Fruit fly (Drosophila melanogaster) whole organism, adult: Measurements from ENCODE around the gene polo.

Experiments
- CG11617 ChIP-seq: fragments of 200-800 bp; sonication (Bioruptor generic); optimal IDR thresholded peaks from 2 replicates; lab custom pipeline; 2017; ENCODE audit warnings: mild to moderate bottlenecking, missing biosample characterization, missing genetic modification reagents, missing genetic modification characterization
- CG14711 ChIP-seq: fragments of 200-800 bp; sonication (Bioruptor generic); optimal IDR thresholded peaks from 2 replicates; lab custom pipeline; 2018; ENCODE audit warnings: missing biosample characterization, mild to moderate bottlenecking, missing genetic modification characterization, moderate library complexity
- CG7101 ChIP-seq: fragments of 200-800 bp; sonication (Bioruptor generic); optimal IDR thresholded peaks from 2 replicates; lab custom pipeline; 2018; ENCODE audit warnings: missing biosample characterization, mild to moderate bottlenecking, missing genetic modification characterization, moderate library complexity
- Clk ChIP-seq: fragments of 200-800 bp; sonication (Bioruptor generic); optimal IDR thresholded peaks from 2 replicates; lab custom pipeline; 2017; ENCODE audit warnings: missing biosample characterization, missing genetic modification characterization
- Hr96 ChIP-seq: fragments of 200-800 bp; sonication (Bioruptor generic); optimal IDR thresholded peaks from 2 replicates; lab custom pipeline; 2016; ENCODE audit warnings: missing biosample characterization, missing genetic modification characterization
- bab1 ChIP-seq: fragments of 200-800 bp; sonication (Bioruptor generic); optimal IDR thresholded peaks from 3 replicates; lab custom pipeline; 2019; ENCODE audit warnings: missing biosample characterization, mild to moderate bottlenecking, missing genetic modification characterization, moderate library complexity
- cic ChIP-seq: fragments of 200-800 bp; sonication (Bioruptor generic); optimal IDR thresholded peaks from 2 replicates; lab custom pipeline; 2017; ENCODE audit warnings: missing biosample characterization, mild to moderate bottlenecking, missing genetic modification characterization, moderate library complexity
- kay ChIP-seq: fragments of 200-800 bp; sonication (Bioruptor generic); peaks from one replicate; lab custom pipeline; 2016; ENCODE audit warnings: missing biosample characterization, missing genetic modification characterization, borderline replicate concordance
- pad ChIP-seq: fragments of 200-800 bp; sonication (Bioruptor generic); optimal IDR thresholded peaks from 3 replicates; lab custom pipeline; 2017; ENCODE audit warnings: missing biosample characterization, missing genetic modification characterization, mild to moderate bottlenecking, moderate library complexity, missing genetic modification reagents
- tj ChIP-seq: fragments of 200-800 bp; sonication (Bioruptor generic); optimal IDR thresholded peaks from 3 replicates; lab custom pipeline; 2017; ENCODE audit warnings: missing biosample characterization, mild to moderate bottlenecking, missing genetic modification characterization, moderate library complexity

DNA sequence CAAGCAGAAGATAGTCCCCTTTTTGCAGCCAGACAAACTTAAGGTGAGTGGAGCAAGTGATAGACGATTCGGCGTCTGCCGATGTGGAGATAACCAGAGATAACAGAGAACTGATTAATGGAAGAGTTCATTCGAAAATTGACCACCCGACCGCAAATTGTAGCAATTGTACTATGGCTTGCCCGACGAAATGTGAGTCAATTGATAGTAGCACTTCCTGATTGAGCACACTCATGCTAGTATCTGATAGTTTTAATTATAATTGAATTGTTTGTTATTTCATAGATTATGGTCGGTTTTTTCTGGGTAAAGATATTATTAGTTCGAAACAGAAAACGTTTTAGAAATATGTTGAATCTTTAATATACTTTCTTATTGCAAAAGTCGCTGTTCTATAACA lies 44.9 kb downstream of the polo start:
- TF ChIP-seq kay (GFP tag; lab: Kevin White, UChicago), result no peak
- no peak for TF ChIP-seq CG7101
- TF ChIP-seq tj (GFP tag; lab: Kevin White, UChicago), result no peak
- TF ChIP-seq cic (GFP tag; lab: Kevin White, UChicago), result no peak
- TF ChIP-seq Hr96 (GFP tag; lab: Kevin White, UChicago), result no peak
- no peak for TF ChIP-seq CG11617 (GFP tag; lab: Kevin White, UChicago)
- TF ChIP-seq Clk, result no peak
- TF ChIP-seq bab1 (GFP tag; lab: Kevin White, UChicago), result no peak
- no peak for TF ChIP-seq pad (GFP tag; lab: Kevin White, UChicago)
- TF ChIP-seq CG14711 (tag; lab: Kevin White, UChicago), result no peak
